Worm (Caenorhabditis elegans): ENCODE measurements around the gene K07D4.5.

K07D4.5 gene

DNA sequence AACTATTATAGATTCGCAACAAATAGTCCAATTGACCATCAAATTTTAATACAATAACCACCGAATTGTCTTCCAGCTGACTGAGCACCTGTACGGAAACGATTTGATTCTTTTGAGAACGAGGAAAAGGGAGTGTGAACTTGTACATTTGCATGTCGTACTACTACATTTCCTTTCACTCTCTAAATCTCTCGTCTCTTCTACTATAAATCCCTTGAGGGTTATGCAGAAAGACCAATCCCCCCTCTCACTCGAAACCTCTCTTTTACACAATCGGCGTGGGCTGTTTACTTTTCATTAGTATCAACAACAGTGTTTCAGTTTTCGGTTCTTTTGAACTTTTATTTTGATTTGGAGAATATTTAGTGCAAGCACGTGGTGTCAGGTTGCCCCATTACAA, 23.2 kb downstream of the K07D4.5 start:
- no peak for TF ChIP-seq unc-62 (GFP tag; optimal IDR thresholded peaks at IDR 0.05)

DNA sequence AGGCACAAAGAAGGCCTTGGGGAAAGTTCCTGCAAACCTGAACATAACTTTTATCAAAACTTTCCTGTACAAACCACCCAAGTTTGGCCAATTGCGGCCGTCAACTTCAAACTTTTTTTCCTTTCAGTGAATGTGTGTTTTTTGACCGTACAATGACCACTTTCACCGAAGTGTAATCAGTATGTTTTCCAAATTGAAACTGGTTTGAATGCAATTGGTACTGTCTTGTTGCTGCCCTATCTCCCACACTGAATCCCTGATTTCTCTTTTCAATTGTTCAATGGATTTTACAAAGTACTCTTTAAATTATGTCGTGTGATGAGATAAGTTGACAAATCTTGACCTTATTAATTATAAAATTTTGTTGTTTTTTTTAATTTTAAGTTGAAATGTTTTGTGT, 24.9 kb downstream of the K07D4.5 start:
- no peak for TF ChIP-seq unc-62 (GFP tag; optimal IDR thresholded peaks at IDR 0.05)

ce11 chrII:3999537-3999936, 25.8 kb downstream of the K07D4.5 start:
- TF ChIP-seq unc-62 (GFP tag; optimal IDR thresholded peaks at IDR 0.05) = no peak

DNA sequence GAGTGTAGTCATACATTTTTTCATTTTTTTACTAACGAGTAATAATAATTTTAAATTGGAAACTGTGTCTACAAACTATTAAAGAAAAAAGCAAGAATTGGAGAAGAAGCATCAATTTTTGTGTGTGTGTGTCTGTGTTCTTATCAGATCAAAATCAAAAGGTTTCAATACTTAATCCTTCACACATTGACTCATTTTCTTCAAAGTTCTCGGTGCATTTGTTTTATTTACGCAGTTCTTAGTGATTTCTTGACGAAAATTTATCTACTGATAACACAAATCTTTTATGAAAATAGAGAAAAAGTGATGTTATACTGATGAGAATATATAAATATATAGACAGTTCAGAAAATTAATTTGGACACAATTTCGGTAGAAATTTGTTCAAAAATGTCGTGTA, 29.4 kb downstream of the K07D4.5 start, which contains the start of gene clc-22:
Gene clc-22, minus strand, starts transcription at position 71 of the 400 bp plus-strand sequence.
- no peak for TF ChIP-seq unc-62 (GFP tag; optimal IDR thresholded peaks at IDR 0.05)

DNA sequence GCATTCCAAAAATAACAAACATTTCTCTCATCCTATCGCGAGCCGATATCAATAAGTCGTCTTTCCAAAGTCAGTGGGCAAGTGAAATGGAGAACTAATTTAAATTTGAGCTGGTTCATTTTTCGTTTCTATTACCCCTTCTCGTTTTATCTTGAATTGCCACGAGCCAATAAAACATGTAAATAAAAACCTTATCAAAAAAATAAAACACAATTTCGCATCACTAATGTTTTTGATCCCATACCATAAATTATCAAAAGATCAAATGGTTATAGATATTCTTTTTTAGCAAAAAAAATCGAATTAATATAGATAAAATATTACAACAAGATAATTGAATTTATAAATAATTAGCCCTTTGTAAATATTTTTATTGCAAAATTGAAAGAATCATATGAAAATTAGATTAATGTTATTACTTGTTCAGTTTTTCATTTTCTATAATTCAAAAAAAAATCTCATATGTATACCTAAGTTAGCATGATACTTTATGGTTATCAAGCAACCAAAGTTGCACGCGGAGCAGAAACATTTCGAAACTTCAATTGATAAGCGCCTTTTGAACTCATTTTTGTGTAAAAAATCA, 32.6 kb downstream of the K07D4.5 start, which contains the start of gene Y14H12A.1:
Gene Y14H12A.1, plus strand, starts transcription at position 536 of the 586 bp plus-strand sequence.
- TF ChIP-seq unc-62 (GFP tag; optimal IDR thresholded peaks at IDR 0.05) = no peak

DNA sequence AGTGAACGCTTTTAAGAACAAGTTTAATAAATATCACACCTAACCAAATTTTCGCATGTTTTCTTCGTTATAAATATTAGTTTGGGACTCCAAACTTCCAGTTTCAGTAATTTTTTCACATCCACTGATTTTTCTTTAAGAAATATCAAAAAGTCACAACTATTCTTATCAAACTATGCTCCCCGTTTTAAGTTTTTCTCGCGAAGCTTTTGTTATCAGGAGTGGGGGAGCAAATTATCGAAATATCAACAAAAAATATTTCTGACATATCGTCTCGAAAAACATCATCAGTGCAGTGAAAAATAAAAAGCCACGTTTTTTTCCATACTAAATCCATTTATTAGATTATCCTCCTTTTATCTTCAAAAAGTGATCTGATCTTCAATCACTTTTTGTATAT, 33.3 kb downstream of the K07D4.5 start:
- TF ChIP-seq unc-62 (GFP tag; optimal IDR thresholded peaks at IDR 0.05) = no peak

- no peak for TF ChIP-seq unc-62 (GFP tag; optimal IDR thresholded peaks at IDR 0.05)
Measured at ce11 chrII:3990706-3991105, 34.7 kb downstream of the K07D4.5 start.

- no peak for TF ChIP-seq unc-62 (GFP tag; optimal IDR thresholded peaks at IDR 0.05)
Measured at ce11 chrII:3989627-3990367, 35.6 kb downstream of the K07D4.5 start, which contains the start of gene Y14H12A.2. Gene Y14H12A.2 (minus strand): TSS chrII:3989677.

ce11 chrII:3986906-3987305, 38.5 kb downstream of the K07D4.5 start, which contains the start of gene K10G6.5:
Gene K10G6.5 (plus strand): TSS chrII:3987250.
- no peak for TF ChIP-seq unc-62 (GFP tag; optimal IDR thresholded peaks at IDR 0.05)

DNA sequence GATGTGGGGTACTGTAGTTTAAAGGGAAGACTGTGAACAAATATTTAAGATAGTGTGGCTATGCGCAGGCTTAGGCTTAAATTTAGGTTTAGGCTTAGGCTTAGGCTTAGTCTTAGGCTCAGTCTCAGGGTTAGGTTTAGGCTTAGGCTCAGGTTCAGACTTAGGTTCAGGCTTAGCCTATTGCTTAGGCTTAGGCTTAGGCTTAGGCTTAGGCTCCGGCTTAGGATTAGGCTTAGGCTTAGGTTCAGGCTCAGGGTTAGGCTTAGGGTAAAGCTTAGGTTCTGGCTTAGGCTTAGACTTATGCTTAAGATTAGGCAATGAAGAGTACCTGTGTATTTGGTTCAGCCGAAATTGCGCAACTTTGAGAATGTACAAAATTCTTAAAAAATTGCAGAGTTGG, 41.1 kb downstream of the K07D4.5 start:
- no peak for TF ChIP-seq unc-62 (GFP tag; optimal IDR thresholded peaks at IDR 0.05)

DNA sequence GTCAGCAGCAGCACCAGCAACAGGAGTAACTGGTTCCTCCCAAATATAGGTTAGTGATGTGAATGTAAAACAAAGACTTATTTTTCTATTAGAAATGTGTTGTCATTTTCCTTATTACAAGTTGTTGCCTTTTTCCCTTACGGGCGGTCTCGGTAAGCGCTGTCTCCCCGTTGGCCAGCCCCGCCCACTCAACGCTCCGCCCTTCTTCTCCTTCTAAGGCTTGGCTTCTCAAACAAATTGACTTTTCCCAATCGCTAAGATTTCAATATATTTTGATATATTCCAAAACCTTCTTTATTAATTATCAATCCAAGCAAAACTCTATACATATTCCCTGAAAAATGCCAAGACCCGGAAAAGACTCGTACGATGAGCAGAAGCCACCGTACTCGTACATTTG, 43.0 kb downstream of the K07D4.5 start, which contains the start of gene lin-31:
Gene lin-31, plus strand, starts transcription at position 237 of the 400 bp plus-strand sequence.
- TF ChIP-seq unc-62 (GFP tag; optimal IDR thresholded peaks at IDR 0.05) = no peak

- no peak for TF ChIP-seq unc-62 (GFP tag; optimal IDR thresholded peaks at IDR 0.05)
Measured at ce11 chrII:3980373-3980772, 45.0 kb downstream of the K07D4.5 start.

DNA sequence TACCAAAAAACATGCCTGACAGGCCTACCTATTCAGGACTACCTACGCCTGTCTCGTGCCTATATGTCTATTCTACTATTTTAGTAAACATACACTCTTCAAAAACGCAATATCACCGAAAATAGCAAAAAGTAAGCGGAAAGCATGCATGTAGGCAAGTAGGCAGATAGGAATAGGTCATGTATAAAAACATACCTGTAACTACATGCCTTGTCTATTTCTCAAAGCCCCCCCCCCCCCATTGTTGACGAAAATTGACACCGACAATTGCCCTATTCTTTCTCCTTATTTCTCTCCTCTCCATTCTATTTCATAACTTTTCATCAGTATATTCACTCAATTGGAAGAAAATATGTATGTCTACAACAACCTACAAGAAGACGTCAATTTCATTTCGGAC, 47.2 kb downstream of the K07D4.5 start:
- no peak for TF ChIP-seq unc-62 (GFP tag; optimal IDR thresholded peaks at IDR 0.05)

- no peak for TF ChIP-seq unc-62 (GFP tag; optimal IDR thresholded peaks at IDR 0.05)
Measured at ce11 chrII:3975942-3976341, 49.4 kb downstream of the K07D4.5 start, which contains the start of gene dos-2. Gene dos-2 (plus strand): TSS chrII:3976242.

- TF ChIP-seq unc-62 (GFP tag; optimal IDR thresholded peaks at IDR 0.05) = no peak
Measured at ce11 chrII:3974953-3975352, 50.4 kb downstream of the K07D4.5 start, which contains the start of gene cank-26. Gene cank-26 (minus strand): TSS chrII:3975065.

ce11 chrII:3972153-3972552, 53.2 kb downstream of the K07D4.5 start, which contains the start of gene K10G6.9:
Gene K10G6.9 (plus strand): TSS chrII:3972262.
- TF ChIP-seq unc-62 (GFP tag; optimal IDR thresholded peaks at IDR 0.05) = no peak
